Fruit fly (Drosophila melanogaster) whole organism: Measurements from ENCODE around the gene pyd.

ENCODE experiments used
- CG8478 ChIP-seq: fragments of >200 bp; optimal IDR thresholded peaks from 2 replicates; lab custom pipeline; 2018; ENCODE audit warnings: inconsistent platforms
- Dll ChIP-seq: fragments of >200 bp; optimal IDR thresholded peaks from 2 replicates; lab custom pipeline; 2017
- pan ChIP-seq: fragments of >200 bp; optimal IDR thresholded peaks from 2 replicates; lab custom pipeline; 2017
- psq ChIP-seq: fragments of >200 bp; optimal IDR thresholded peaks from 2 replicates; lab custom pipeline; 2017
- usp ChIP-seq: fragments of >200 bp; optimal IDR thresholded peaks from 2 replicates; lab custom pipeline; 2017; ENCODE audit warnings: missing biosample characterization, missing genetic modification characterization, mixed read lengths

DNA sequence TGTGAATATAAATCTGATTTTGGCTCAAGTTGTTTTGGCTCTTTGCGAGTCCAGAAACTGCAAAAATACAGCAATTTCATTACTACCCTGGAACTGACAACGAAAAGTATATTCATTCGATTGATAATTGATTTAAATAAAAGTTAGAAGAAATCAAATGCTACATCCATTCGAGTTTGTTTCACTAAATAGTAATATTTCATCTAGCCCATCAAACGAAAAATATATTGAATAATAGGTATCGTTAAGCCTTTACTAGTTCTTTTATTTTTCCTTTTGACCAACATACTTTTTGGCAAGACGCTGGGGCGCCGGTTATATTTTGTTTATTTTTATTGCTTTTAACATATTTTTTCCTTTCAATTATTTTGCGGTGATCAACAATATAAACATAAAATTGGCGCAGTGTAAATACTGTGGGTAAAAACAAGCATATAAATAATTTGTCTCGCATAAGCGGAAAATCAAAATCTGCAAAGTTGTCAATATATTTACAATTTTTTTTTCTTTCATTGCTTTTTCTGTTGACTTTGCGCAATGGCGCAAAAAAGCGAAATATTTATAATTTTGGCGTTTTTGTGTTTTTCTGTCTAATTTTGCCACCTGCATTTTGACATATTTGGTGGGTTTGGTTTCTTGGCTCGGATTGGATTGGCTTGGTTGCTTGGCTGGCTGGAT is 38.6 kb downstream of the pyd start:
- TF ChIP-seq usp, result no peak
- TF ChIP-seq CG8478 (lab: Kevin White, UChicago), result no peak
- no peak for TF ChIP-seq Dll (lab: Kevin White, UChicago)
- no peak for TF ChIP-seq pan (lab: Kevin White, UChicago)
- TF ChIP-seq psq (lab: Kevin White, UChicago), result no peak
